Worm (Caenorhabditis elegans) whole organism, early embryonic: Measurements from ENCODE around the gene aars-1.

ENCODE experiments used
- B0310.2 ChIP-seq: sonication (generic microtip); optimal IDR thresholded peaks from 2 replicates; lab custom pipeline; 2016; ENCODE audit warnings: mild to moderate bottlenecking, missing genetic modification characterization, missing compliant biosample characterization
- F13C5.2 ChIP-seq: sonication (generic microtip); optimal IDR thresholded peaks from 2 replicates; lab custom pipeline; 2017; ENCODE audit warnings: mild to moderate bottlenecking, missing genetic modification characterization, inconsistent platforms, missing compliant biosample characterization
- aly-1 ChIP-seq: sonication (generic microtip); optimal IDR thresholded peaks from 2 replicates; lab custom pipeline; 2016; ENCODE audit warnings: missing genetic modification characterization, missing compliant biosample characterization
- ama-1 ChIP-seq: fragments of 150-350 bp; optimal IDR thresholded peaks from 2 replicates; lab custom pipeline; 2014
- ceh-13 ChIP-seq: fragments of 200-800 bp; sonication (Bioruptor generic); optimal IDR thresholded peaks from 2 replicates; lab custom pipeline; 2018; ENCODE audit warnings: mild to moderate bottlenecking, missing genetic modification characterization, missing compliant biosample characterization
- ceh-36 ChIP-seq: sonication (generic microtip); optimal IDR thresholded peaks from 2 replicates; lab custom pipeline; 2016; ENCODE audit warnings: missing genetic modification characterization, inconsistent platforms, missing compliant biosample characterization
- ets-7 ChIP-seq: sonication (generic microtip); optimal IDR thresholded peaks from 2 replicates; lab custom pipeline; 2016; ENCODE audit warnings: missing genotype, missing genetic modification characterization, missing compliant biosample characterization
- flt-1 ChIP-seq: fragments of 200-800 bp; sonication (Bioruptor generic); IDR thresholded peaks from 2 replicates; pipeline ENCODE4 v1.3.6; 2022; ENCODE audit warnings: missing genetic modification characterization, missing compliant biosample characterization
- hmbx-1 ChIP-seq: sonication (generic microtip); optimal IDR thresholded peaks from 2 replicates; lab custom pipeline; 2016; ENCODE audit warnings: mild to moderate bottlenecking, missing genetic modification characterization, missing compliant biosample characterization
- hmg-4 ChIP-seq: fragments of 200-800 bp; sonication (Bioruptor generic); optimal IDR thresholded peaks from 2 replicates; lab custom pipeline; 2018; ENCODE audit warnings: mild to moderate bottlenecking, missing genetic modification characterization, missing compliant biosample characterization
- hnd-1 ChIP-seq: sonication (generic microtip); optimal IDR thresholded peaks from 2 replicates; lab custom pipeline; 2016; ENCODE audit warnings: missing genetic modification characterization, missing compliant biosample characterization
- pes-1 ChIP-seq: fragments of 200-800 bp; sonication (Bioruptor generic); IDR thresholded peaks from 2 replicates; pipeline ENCODE4 v1.3.6; 2022; ENCODE audit warnings: missing genetic modification reagents, missing genetic modification characterization, missing compliant biosample characterization
- scrt-1 ChIP-seq: fragments of 200-800 bp; sonication (Bioruptor generic); IDR thresholded peaks from 2 replicates; pipeline ENCODE4 v1.3.6; 2022; ENCODE audit warnings: missing genetic modification characterization, missing compliant biosample characterization
- sea-1 ChIP-seq: fragments of 200-800 bp; sonication (Bioruptor generic); conservative IDR thresholded peaks from 2 replicates; pipeline ENCODE4 v1.3.6; 2022; ENCODE audit warnings: missing genetic modification characterization, missing compliant biosample characterization
- tbx-11 ChIP-seq: fragments of 200-800 bp; sonication (Bioruptor generic); IDR thresholded peaks from 2 replicates; pipeline ENCODE4 v1.3.6; 2022; ENCODE audit warnings: missing genetic modification characterization, missing compliant biosample characterization
- tbx-37 ChIP-seq: fragments of 200-800 bp; sonication (Bioruptor generic); conservative IDR thresholded peaks from 2 replicates; pipeline ENCODE4 v1.3.6; 2022; ENCODE audit warnings: missing genetic modification reagents, missing genetic modification characterization, missing compliant biosample characterization
- tra-4 ChIP-seq: sonication (generic microtip); optimal IDR thresholded peaks from 2 replicates; lab custom pipeline; 2017; ENCODE audit warnings: missing genetic modification characterization, missing compliant biosample characterization

aars-1 gene

DNA sequence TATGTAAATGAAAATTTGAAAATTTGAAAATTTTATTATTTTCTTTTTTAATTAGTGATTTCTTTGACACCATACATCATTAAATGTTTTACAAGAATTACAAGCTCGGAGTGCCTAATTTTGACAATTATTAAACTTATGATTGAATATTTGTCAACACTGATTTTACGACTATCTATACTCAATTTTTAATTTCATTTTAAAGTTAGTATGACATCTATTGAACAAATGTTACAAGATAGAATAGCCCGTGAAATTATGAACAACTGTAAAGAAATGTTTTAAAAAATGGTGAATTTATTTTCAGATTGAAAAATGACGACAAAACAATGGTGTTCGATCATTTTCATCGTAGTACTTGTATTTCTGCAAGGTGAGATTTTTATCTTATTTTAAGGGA is 46.3 kb downstream of the aars-1 start, which contains the start of gene C05D12.2:
TSS of gene C05D12.2 (plus strand) at position 301 of the 400 bp plus-strand sequence.
- TF ChIP-seq tbx-11, result no peak
- TF ChIP-seq ets-7, result no peak
- no peak for TF ChIP-seq ceh-36 (tag; lab: Kevin White, UChicago)
- TF ChIP-seq hmbx-1 (tag; lab: Kevin White, UChicago), result no peak
- TF ChIP-seq pes-1 (GFP tag; lab: Robert Waterston, UW), result no peak
- no peak for TF ChIP-seq ceh-13
- no peak for TF ChIP-seq scrt-1 (GFP tag; lab: Robert Waterston, UW)
- TF ChIP-seq F13C5.2 (tag; lab: Kevin White, UChicago), result no peak
- TF ChIP-seq tbx-37, result no peak
- no peak for TF ChIP-seq hnd-1 (tag; lab: Kevin White, UChicago)
- TF ChIP-seq B0310.2 (tag; lab: Kevin White, UChicago), result no peak
- no peak for TF ChIP-seq aly-1
- no peak for TF ChIP-seq ama-1 (lab: Kevin White, UChicago)
- no peak for TF ChIP-seq sea-1 (GFP tag; lab: Robert Waterston, UW)
- no peak for TF ChIP-seq flt-1 (GFP tag; lab: Robert Waterston, UW)

DNA sequence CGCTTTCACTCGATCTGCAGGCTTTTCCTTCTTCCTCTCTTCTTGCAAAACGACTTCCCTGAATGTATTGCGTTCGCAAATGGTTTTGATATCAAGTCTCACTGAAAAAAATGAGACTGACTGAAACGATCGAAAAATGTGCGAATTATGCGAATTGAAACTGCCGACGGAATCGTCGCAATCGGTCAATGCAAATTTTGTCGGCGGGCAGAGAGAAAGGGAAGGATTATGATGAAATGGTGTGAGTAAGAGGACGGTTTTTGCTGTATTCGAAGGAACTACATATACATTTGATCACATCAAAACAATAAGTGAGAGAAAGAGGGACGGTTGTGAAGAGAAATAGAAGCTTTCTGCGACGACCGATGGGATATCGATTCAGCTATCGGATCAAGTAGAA is 48.6 kb downstream of the aars-1 start, which contains the start of gene C05D12.1:
TSS of gene C05D12.1 (minus strand) at position 101 of the 400 bp plus-strand sequence.
- TF ChIP-seq tra-4, result no peak
- no peak for TF ChIP-seq ets-7
- TF ChIP-seq ceh-36 (tag; lab: Kevin White, UChicago), result no peak
- TF ChIP-seq hmg-4 (GFP tag; lab: Kevin White, UChicago), result no peak
- TF ChIP-seq tbx-11, result no peak
- TF ChIP-seq F13C5.2 (tag; lab: Kevin White, UChicago), result no peak
- TF ChIP-seq ama-1 (lab: Kevin White, UChicago), result no peak
- TF ChIP-seq sea-1 (GFP tag; lab: Robert Waterston, UW), result no peak
- TF ChIP-seq ceh-13, result no peak
- no peak for TF ChIP-seq B0310.2 (tag; lab: Kevin White, UChicago)
- no peak for TF ChIP-seq aly-1
- TF ChIP-seq pes-1 (GFP tag; lab: Robert Waterston, UW), result no peak
- no peak for TF ChIP-seq flt-1 (GFP tag; lab: Robert Waterston, UW)
- TF ChIP-seq scrt-1 (GFP tag; lab: Robert Waterston, UW), result no peak
- TF ChIP-seq hmbx-1 (tag; lab: Kevin White, UChicago), result no peak
- no peak for TF ChIP-seq hnd-1 (tag; lab: Kevin White, UChicago)
- TF ChIP-seq tbx-37, result no peak
